Fruit fly (Drosophila melanogaster): ENCODE results near the gene CG43755.

CG43755 gene

DNA sequence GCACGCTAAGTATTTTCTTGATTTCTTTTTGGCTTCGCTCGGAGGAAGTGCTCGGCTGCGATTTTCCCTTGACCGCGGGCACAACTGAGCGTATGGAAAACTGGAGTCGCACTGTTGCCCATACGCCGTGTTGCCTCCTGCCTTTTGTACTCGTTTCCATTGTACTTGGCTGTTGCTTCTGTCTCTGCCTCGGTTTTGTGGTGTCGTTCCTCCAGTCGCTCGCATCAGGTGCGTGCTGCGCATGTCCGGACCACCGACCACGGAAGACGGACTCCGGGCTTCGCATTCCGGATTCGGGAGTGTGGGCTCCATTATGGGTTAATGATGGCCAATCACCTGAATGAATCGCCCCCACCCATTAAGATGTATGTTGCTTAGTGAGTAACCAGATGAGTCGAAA is 37.9 kb downstream of the CG43755 start, which contains the start of gene CG3625:
Gene CG3625, minus strand, starts transcription at position 139 of the 400 bp plus-strand sequence.
- TF ChIP-seq lola (GFP tag; optimal IDR thresholded peaks at IDR 0.05) (no peak), N (GFP tag; optimal IDR thresholded peaks at IDR 0.05) (no peak), h (GFP tag; optimal IDR thresholded peaks at IDR 0.05) (no peak), dl (GFP tag; optimal IDR thresholded peaks at IDR 0.05; ENCODE audit: insufficient read depth in 1 of 2, partially characterized antibody in 2 of 2) (no peak), ey (GFP tag; optimal IDR thresholded peaks at IDR 0.05) (no peak), Hr83 (GFP tag; optimal IDR thresholded peaks at IDR 0.05; ENCODE audit: poor library complexity, severe bottlenecking) (no peak)

DNA sequence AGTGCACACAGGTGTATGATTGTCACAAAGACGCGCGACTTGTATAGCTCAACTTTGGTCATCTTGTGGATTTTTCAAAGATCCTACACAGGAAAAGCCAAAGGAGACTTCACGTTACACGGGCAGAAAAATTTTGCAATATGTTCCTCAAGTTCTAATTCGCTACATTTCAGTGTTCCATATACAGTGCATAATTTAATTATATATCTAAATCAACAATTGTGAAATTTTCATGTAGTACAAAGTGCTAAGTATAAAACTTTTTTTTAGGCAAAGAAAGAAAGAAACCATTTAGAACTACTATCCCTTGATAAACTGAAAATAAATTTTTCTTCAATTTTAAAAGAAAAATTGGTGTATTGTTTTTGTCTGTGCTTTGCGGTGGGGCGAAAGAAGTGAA is 38.6 kb downstream of the CG43755 start:
- TF ChIP-seq psq (GFP tag; optimal IDR thresholded peaks at IDR 0.05): no peak
- no peak for TF ChIP-seq jim (GFP tag; optimal IDR thresholded peaks at IDR 0.05)
- TF ChIP-seq Sp1 (GFP tag; optimal IDR thresholded peaks at IDR 0.05): no peak
- no peak for TF ChIP-seq woc (GFP tag; optimal IDR thresholded peaks at IDR 0.05)

DNA sequence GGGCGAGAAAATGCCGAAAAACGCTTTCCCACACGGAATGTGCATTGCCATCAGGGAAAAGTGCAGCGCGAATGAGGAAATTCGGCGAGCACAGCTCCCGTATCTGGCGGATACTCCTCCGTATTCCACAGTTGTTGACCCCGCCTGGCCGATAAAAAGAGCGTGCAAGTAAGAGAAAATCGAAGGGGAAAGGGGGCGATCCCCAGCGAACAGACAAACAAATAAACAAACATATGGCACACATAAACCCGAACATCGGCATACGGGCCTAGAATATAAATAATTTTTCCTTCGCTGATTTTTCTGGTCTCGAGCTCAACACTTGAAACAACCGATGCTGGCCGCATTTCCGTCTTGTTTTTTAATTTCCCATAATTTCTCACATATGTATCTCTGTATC is 39.2 kb downstream of the CG43755 start:
- no peak for TF ChIP-seq brk (GFP tag; optimal IDR thresholded peaks at IDR 0.05)
- no peak for TF ChIP-seq psq (GFP tag; optimal IDR thresholded peaks at IDR 0.05)

DNA sequence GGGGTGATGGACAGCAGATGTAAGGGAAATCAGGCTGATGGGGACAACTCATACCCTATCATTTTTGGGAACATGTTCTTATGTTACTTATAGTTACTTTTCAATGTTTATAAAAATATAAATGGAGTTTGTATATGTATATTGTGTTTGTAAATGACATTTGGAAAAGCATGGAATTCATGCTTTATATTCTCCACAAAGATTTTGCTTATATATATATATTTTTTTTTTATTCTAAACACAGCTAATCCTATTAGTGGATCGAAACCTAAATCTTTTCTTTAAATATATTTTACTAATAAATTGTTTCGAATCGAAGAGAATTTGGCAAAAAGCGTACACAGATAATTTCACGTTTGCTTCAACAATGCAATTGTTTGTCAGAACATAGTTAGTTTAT is 40.5 kb downstream of the CG43755 start, which contains the start of gene Amnionless:
Gene Amnionless, minus strand, starts transcription at position 101 of the 400 bp plus-strand sequence.
- TF ChIP-seq HLH106 (tag; optimal IDR thresholded peaks at IDR 0.05): no peak
- no peak for TF ChIP-seq Abd-B (GFP tag; optimal IDR thresholded peaks at IDR 0.05)
- no peak for TF ChIP-seq usp (GFP tag; optimal IDR thresholded peaks at IDR 0.05)
- TF ChIP-seq GATAd (GFP tag; optimal IDR thresholded peaks at IDR 0.05): no peak
- TF ChIP-seq jim (GFP tag; optimal IDR thresholded peaks at IDR 0.05): no peak
- no peak for TF ChIP-seq psq (GFP tag; optimal IDR thresholded peaks at IDR 0.05)
- no peak for TF ChIP-seq OdsH (GFP tag; optimal IDR thresholded peaks at IDR 0.05)
- no peak for TF ChIP-seq Myc (optimal IDR thresholded peaks at IDR 0.05)
- TF ChIP-seq brk (GFP tag; optimal IDR thresholded peaks at IDR 0.05): no peak
- no peak for TF ChIP-seq lola (GFP tag; optimal IDR thresholded peaks at IDR 0.05)
- TF ChIP-seq foxo (GFP tag; optimal IDR thresholded peaks at IDR 0.05): no peak
- no peak for TF ChIP-seq N (GFP tag; optimal IDR thresholded peaks at IDR 0.05)
- TF ChIP-seq fru (GFP tag; optimal IDR thresholded peaks at IDR 0.05): no peak
- TF ChIP-seq rgr (GFP tag; optimal IDR thresholded peaks at IDR 0.05): no peak

DNA sequence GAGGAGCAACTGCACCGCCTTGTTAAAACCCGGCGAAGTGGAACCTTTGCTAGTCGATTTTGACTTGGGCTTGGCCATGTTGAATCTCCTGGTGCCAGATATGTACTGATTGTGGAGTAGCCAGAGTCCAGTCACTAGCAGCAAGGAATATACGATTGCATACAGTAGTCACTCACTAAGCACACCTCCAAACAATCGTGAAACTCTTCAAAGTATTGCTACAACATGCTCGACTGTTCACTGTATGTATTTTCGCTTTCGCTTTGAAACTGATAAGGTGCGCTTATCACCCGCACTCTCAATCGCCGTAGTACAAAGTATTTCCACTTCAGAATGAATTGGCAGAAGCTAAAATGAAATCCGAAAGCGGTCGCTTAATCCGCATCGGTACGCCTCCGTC is 43.1 kb downstream of the CG43755 start:
- TF ChIP-seq h (GFP tag; optimal IDR thresholded peaks at IDR 0.05) (peak; percentile 95), Jra (GFP tag; optimal IDR thresholded peaks at IDR 0.05) (peak; percentile 81), CrebA (GFP tag; optimal IDR thresholded peaks at IDR 0.05; ENCODE audit: borderline replicate concordance) (no peak), HLH106 (tag; optimal IDR thresholded peaks at IDR 0.05) (peak; percentile 79), Abd-B (GFP tag; optimal IDR thresholded peaks at IDR 0.05) (no peak), lola (GFP tag; optimal IDR thresholded peaks at IDR 0.05) (no peak), Hnf4 (GFP tag; optimal IDR thresholded peaks at IDR 0.05) (peak; percentile 98), dsf (GFP tag; optimal IDR thresholded peaks at IDR 0.05; ENCODE audit: borderline replicate concordance) (peak; percentile 16), jim (GFP tag; optimal IDR thresholded peaks at IDR 0.05) (peak; percentile 13), foxo (GFP tag; optimal IDR thresholded peaks at IDR 0.05) (peak; percentile 70 to 96), brk (GFP tag; optimal IDR thresholded peaks at IDR 0.05) (no peak), br (GFP tag; optimal IDR thresholded peaks at IDR 0.05) (peak; percentile 92), tai (GFP tag; optimal IDR thresholded peaks at IDR 0.05) (no peak), Dif (GFP tag; optimal IDR thresholded peaks at IDR 0.05; ENCODE audit: partially characterized antibody) (no peak), psq (GFP tag; optimal IDR thresholded peaks at IDR 0.05) (peak; percentile 93), pan (optimal IDR thresholded peaks at IDR 0.05) (no peak), CG9705 (GFP tag; optimal IDR thresholded peaks at IDR 0.05) (peak; percentile 58), rgr (GFP tag; optimal IDR thresholded peaks at IDR 0.05) (peak; percentile 97), GATAd (GFP tag; optimal IDR thresholded peaks at IDR 0.05) (no peak), dmrt93B (GFP tag; optimal IDR thresholded peaks at IDR 0.05) (peak; percentile 55), Myc (optimal IDR thresholded peaks at IDR 0.05) (no peak), sv (GFP tag; optimal IDR thresholded peaks at IDR 0.05) (peak; percentile 36), OdsH (GFP tag; optimal IDR thresholded peaks at IDR 0.05) (peak; percentile 91), Mio (GFP tag; optimal IDR thresholded peaks at IDR 0.05) (peak; percentile 66), woc (GFP tag; optimal IDR thresholded peaks at IDR 0.05) (peak; percentile 84), ey (GFP tag; optimal IDR thresholded peaks at IDR 0.05) (peak; percentile 90), dl (GFP tag; optimal IDR thresholded peaks at IDR 0.05; ENCODE audit: insufficient read depth in 1 of 2, partially characterized antibody in 2 of 2) (no peak), Rel (GFP tag; optimal IDR thresholded peaks at IDR 0.05) (peak; percentile 52), Rel (tag; optimal IDR thresholded peaks at IDR 0.05) (peak; percentile 74), Vsx2 (GFP tag; optimal IDR thresholded peaks at IDR 0.05; ENCODE audit: partially characterized antibody) (no peak), fru (GFP tag; optimal IDR thresholded peaks at IDR 0.05) (peak; percentile 90), Hr83 (GFP tag; optimal IDR thresholded peaks at IDR 0.05; ENCODE audit: poor library complexity, severe bottlenecking) (peak; percentile 98), CG32264 (GFP tag; optimal IDR thresholded peaks at IDR 0.05) (peak; percentile 63), usp (GFP tag; optimal IDR thresholded peaks at IDR 0.05) (no peak), Sp1 (GFP tag; optimal IDR thresholded peaks at IDR 0.05) (peak; percentile 83), Hr78 (GFP tag; optimal IDR thresholded peaks at IDR 0.05) (no peak), sage (GFP tag; optimal IDR thresholded peaks at IDR 0.05) (peak; percentile 69)
